Worm (Caenorhabditis elegans): ENCODE measurements around the gene pcyt-2.2.

The pcyt-2.2 gene

ce11 chrX:7897690-7898089, 13.6 kb downstream of the pcyt-2.2 start, which contains the start of gene latd-1:
Gene latd-1 (minus strand): TSS chrX:7897790.
- no peak for TF ChIP-seq nhr-41 (GFP tag; IDR thresholded peaks at IDR 0.05)
- no peak for TF ChIP-seq D1046.2 (GFP tag; IDR thresholded peaks at IDR 0.05)
- no peak for TF ChIP-seq daf-8 (GFP tag; IDR thresholded peaks at IDR 0.05)
- no peak for TF ChIP-seq hmg-1.1 (GFP tag; IDR thresholded peaks at IDR 0.05)
- no peak for TF ChIP-seq dpl-1 (GFP tag; optimal IDR thresholded peaks at IDR 0.05)
- no peak for TF ChIP-seq lin-39 (tag; optimal IDR thresholded peaks at IDR 0.05)
- TF ChIP-seq ctbp-1 (GFP tag; IDR thresholded peaks at IDR 0.05) = no peak

ce11 chrX:7898131-7898530, 14.0 kb downstream of the pcyt-2.2 start:
- TF ChIP-seq fkh-10 (GFP tag; optimal IDR thresholded peaks at IDR 0.05) = no peak
- no peak for TF ChIP-seq dmd-9 (GFP tag; IDR thresholded peaks at IDR 0.05)
- TF ChIP-seq unc-62 (GFP tag; optimal IDR thresholded peaks at IDR 0.05 in 1 of 2) = no peak
- TF ChIP-seq unc-62 (tag; optimal IDR thresholded peaks at IDR 0.05) = no peak
- TF ChIP-seq nhr-41 (GFP tag; IDR thresholded peaks at IDR 0.05) = no peak; the same call in 1 of the 2 replicates
- peak; percentile 65 to 69; a peak in 1 of 4 replicates for TF ChIP-seq madf-5 (GFP tag; IDR thresholded peaks at IDR 0.05)
- TF ChIP-seq fos-1 (tag; optimal IDR thresholded peaks at IDR 0.05) = no peak
- TF ChIP-seq nhr-76 (tag; optimal IDR thresholded peaks at IDR 0.05) = no peak
- TF ChIP-seq spr-1 (tag; optimal IDR thresholded peaks at IDR 0.05) = no peak
- TF ChIP-seq nhr-28 (tag; optimal IDR thresholded peaks at IDR 0.05) = no peak
- TF ChIP-seq php-3 (GFP tag; IDR thresholded peaks at IDR 0.05) = no peak
- TF ChIP-seq mxl-2 (GFP tag; conservative IDR thresholded peaks at IDR 0.05) = no peak
- TF ChIP-seq daf-16 (GFP tag; optimal IDR thresholded peaks at IDR 0.05) = peak in 1 of 2 experiments; percentile 47
- TF ChIP-seq daf-16 (tag; optimal IDR thresholded peaks at IDR 0.05) = peak; percentile 59
- no peak for TF ChIP-seq set-16 (GFP tag; IDR thresholded peaks at IDR 0.05)
- TF ChIP-seq nhr-10 (tag; optimal IDR thresholded peaks at IDR 0.05) = no peak
- TF ChIP-seq pha-4 (GFP tag; IDR thresholded peaks at IDR 0.05) = peak; percentile 55; the same call in 1 of the 2 replicates
- no peak for TF ChIP-seq pha-4 (tag; optimal IDR thresholded peaks at IDR 0.05)
- peak; percentile 76 for TF ChIP-seq zfp-3 (GFP tag; conservative IDR thresholded peaks at IDR 0.05)
- TF ChIP-seq F37D6.2 (tag; optimal IDR thresholded peaks at IDR 0.05) = no peak
- TF ChIP-seq ceh-32 (tag; optimal IDR thresholded peaks at IDR 0.05; ENCODE audit: poor library complexity) = no peak
- no peak for TF ChIP-seq zag-1 (tag; optimal IDR thresholded peaks at IDR 0.05)
- TF ChIP-seq zfp-2 (tag; optimal IDR thresholded peaks at IDR 0.05) = no peak
- TF ChIP-seq nhr-77 (tag; optimal IDR thresholded peaks at IDR 0.05) = no peak
- TF ChIP-seq attf-4 (tag; optimal IDR thresholded peaks at IDR 0.05) = no peak
- TF ChIP-seq rbr-2 (tag; optimal IDR thresholded peaks at IDR 0.05) = no peak
- TF ChIP-seq saeg-2 (GFP tag; IDR thresholded peaks at IDR 0.05) = no peak
- no peak for TF ChIP-seq egl-43 (GFP tag; IDR thresholded peaks at IDR 0.05)
- peak; percentile 31 for TF ChIP-seq F49E8.2 (tag; optimal IDR thresholded peaks at IDR 0.05; ENCODE audit: borderline replicate concordance)
- no peak for TF ChIP-seq F10B5.3 (tag; optimal IDR thresholded peaks at IDR 0.05)
- TF ChIP-seq Y105C5A.15 (GFP tag; IDR thresholded peaks at IDR 0.05) = no peak
- peak; percentile 38; the same call in 1 of the 2 replicates for TF ChIP-seq Y75B8A.6 (GFP tag; IDR thresholded peaks at IDR 0.05)
- no peak for TF ChIP-seq nhr-102 (tag; optimal IDR thresholded peaks at IDR 0.05)
- no peak for TF ChIP-seq nhr-11 (tag; optimal IDR thresholded peaks at IDR 0.05)
- no peak for TF ChIP-seq nhr-42 (GFP tag; IDR thresholded peaks at IDR 0.05)
- TF ChIP-seq dpl-1 (GFP tag; optimal IDR thresholded peaks at IDR 0.05) = no peak
- no peak for TF ChIP-seq unc-39 (tag; optimal IDR thresholded peaks at IDR 0.05)
- TF ChIP-seq lim-7 (GFP tag; IDR thresholded peaks at IDR 0.05) = peak; percentile 80
- no peak for TF ChIP-seq hif-1 (tag; optimal IDR thresholded peaks at IDR 0.05)
- TF ChIP-seq mxl-3 (GFP tag; optimal IDR thresholded peaks at IDR 0.05) = peak; percentile 10
- peak; percentile 54; the same call in 1 of the 2 replicates for TF ChIP-seq madf-9 (GFP tag; conservative IDR thresholded peaks at IDR 0.05)
- no peak for TF ChIP-seq cey-2 (tag; optimal IDR thresholded peaks at IDR 0.05; ENCODE audit: borderline replicate concordance, insufficient read depth)
- TF ChIP-seq mes-2 (tag; optimal IDR thresholded peaks at IDR 0.05; ENCODE audit: poor library complexity, severe bottlenecking) = no peak
- TF ChIP-seq daf-8 (GFP tag; IDR thresholded peaks at IDR 0.05) = no peak
- TF ChIP-seq spr-3 (GFP tag; optimal IDR thresholded peaks at IDR 0.05) = no peak
- TF ChIP-seq Y48G9A.11 (GFP tag; IDR thresholded peaks at IDR 0.05) = no peak

All from whole organism, L4 larva.